Worm (Caenorhabditis elegans) whole organism, L2 larva: Measurements from ENCODE around the gene egal-1.

Source experiments
- ama-1 ChIP-seq: fragments of 150-350 bp; optimal IDR thresholded peaks from 2 replicates; lab custom pipeline; 2018; ENCODE audit warnings: inconsistent platforms
- fos-1 ChIP-seq: fragments of 150-350 bp; optimal IDR thresholded peaks from 2 replicates; lab custom pipeline; 2014; ENCODE audit warnings: missing biosample characterization, missing genetic modification characterization
- mdl-1 ChIP-seq, 2 experiments: fragments of 150-350 bp in 1 of 2; sonication (generic microtip) in 1 of 2; optimal IDR thresholded peaks; 2 replicates each; lab custom pipeline; 2017; ENCODE audit warnings: missing biosample characterization in 2 of 2, missing genetic modification characterization in 2 of 2
- nhr-11 ChIP-seq: fragments of 150-350 bp; optimal IDR thresholded peaks from 2 replicates; lab custom pipeline; 2014; ENCODE audit warnings: missing biosample characterization, missing genetic modification characterization
- nhr-237 ChIP-seq: fragments of 150-350 bp; optimal IDR thresholded peaks from 2 replicates; lab custom pipeline; 2014; ENCODE audit warnings: missing biosample characterization, missing genetic modification characterization
- nhr-77 ChIP-seq: fragments of 150-350 bp; optimal IDR thresholded peaks from 2 replicates; lab custom pipeline; 2014; ENCODE audit warnings: missing biosample characterization, missing genetic modification characterization
- peb-1 ChIP-seq: fragments of 150-350 bp; optimal IDR thresholded peaks from 2 replicates; lab custom pipeline; 2014; ENCODE audit warnings: missing biosample characterization, missing genetic modification characterization
- skn-1 ChIP-seq: sonication (generic microtip); optimal IDR thresholded peaks from 2 replicates; lab custom pipeline; 2017; ENCODE audit warnings: missing biosample characterization, missing genetic modification characterization
- sma-3 ChIP-seq: sonication (generic microtip); optimal IDR thresholded peaks from 2 replicates; lab custom pipeline; 2016; ENCODE audit warnings: missing genetic modification reagents, missing genetic modification characterization, missing compliant biosample characterization
- sma-9 ChIP-seq, 2 experiments: fragments of 150-350 bp in 1 of 2; sonication (generic microtip) in 1 of 2; optimal IDR thresholded peaks; 2 replicates each; lab custom pipeline; 2014 to 2016; ENCODE audit warnings: missing genetic modification characterization in 2 of 2, mild to moderate bottlenecking in 1 of 2, missing biosample characterization in 1 of 2, missing compliant biosample characterization in 1 of 2, missing genetic modification reagents in 1 of 2, moderate library complexity in 1 of 2

DNA sequence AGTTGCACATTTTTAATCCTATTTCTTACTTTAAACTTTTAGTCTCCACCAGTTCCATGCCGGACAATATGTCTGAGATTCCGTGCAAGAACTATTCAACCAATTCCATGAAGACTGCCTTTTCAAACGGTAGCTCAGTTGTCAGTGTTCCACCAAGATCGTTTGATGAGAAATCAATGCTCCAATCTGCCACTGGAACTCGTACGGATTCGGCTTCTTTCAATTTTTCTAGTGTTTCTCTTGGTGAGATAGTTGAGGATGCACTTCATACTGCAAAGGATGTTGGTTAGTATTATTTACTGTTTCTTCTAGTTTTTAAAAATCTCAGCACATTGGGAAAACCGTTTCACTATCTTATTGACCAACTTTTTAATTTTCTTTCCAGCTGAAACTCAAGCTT lies 25.0 kb upstream of the egal-1 start:
- TF ChIP-seq mdl-1 (tag; optimal IDR thresholded peaks at IDR 0.05; lab: Kevin White, UChicago) (no peak), nhr-11 (no peak), nhr-77 (tag; lab: Kevin White, UChicago) (no peak), skn-1 (no peak), fos-1 (tag; lab: Kevin White, UChicago) (no peak), sma-9 (GFP tag; optimal IDR thresholded peaks at IDR 0.05; lab: Kevin White, UChicago) (no peak), sma-9 (tag; optimal IDR thresholded peaks at IDR 0.05; lab: Kevin White, UChicago) (no peak), nhr-237 (tag; lab: Kevin White, UChicago) (no peak), sma-3 (GFP tag; lab: Kevin White, UChicago) (no peak), ama-1 (lab: Kevin White, UChicago) (no peak), peb-1 (tag; lab: Kevin White, UChicago) (no peak)
